Worm (Caenorhabditis elegans) whole organism, dauer: ENCODE measurements around the gene T23F6.5.

Source experiments
- unc-62 ChIP-seq: sonication (generic microtip); optimal IDR thresholded peaks from 2 replicates; lab custom pipeline; 2017; ENCODE audit warnings: missing biosample characterization, missing genetic modification reagents, missing genetic modification characterization

T23F6.5 gene

ce11 chrIV:12688370-12688769 lies 53.0 kb downstream of the T23F6.5 start, which contains the start of gene T23B5.3:
Gene T23B5.3, plus strand, starts transcription at chrIV:12688670.
- TF ChIP-seq unc-62 (GFP tag; lab: Kevin White, UChicago) = no peak

- no peak for TF ChIP-seq unc-62 (GFP tag; lab: Kevin White, UChicago)
These were observed 55.5 kb downstream of the T23F6.5 start for ce11 chrIV:12685827-12686226.
